Fruit fly (Drosophila melanogaster): ENCODE data around the gene IPIP.

Gene IPIP

DNA sequence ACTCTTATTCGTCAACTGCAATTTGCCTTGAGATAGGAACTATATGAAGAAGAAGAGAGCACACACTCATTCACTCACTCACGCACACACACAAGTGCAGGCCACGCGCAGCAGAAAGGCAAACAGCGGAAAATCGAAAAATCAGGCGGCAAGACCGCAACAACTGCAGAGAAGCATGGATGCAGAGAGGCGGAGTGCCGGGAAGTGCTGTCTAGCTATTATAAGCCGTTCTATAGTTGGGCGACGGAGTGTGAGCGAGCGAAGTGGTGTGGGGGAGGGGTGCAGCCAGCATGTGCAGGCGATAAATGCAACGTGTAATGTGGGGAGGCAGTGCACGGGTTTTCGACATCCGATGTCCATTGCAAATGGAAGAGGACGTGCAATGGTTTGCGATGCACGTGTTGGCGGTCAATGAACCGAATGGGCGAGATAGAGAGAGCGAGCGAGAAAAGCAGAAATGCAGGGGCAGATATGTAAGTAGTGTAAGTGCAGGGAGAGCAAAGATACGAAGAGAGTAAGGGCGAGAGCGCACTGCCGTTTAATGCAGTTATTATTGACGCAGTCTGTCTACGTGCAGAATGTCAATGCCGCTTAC is 31.1 kb downstream of the IPIP start (continued):
- TF ChIP-seq CG6791 (GFP tag; IDR thresholded peaks at IDR 0.05; ENCODE audit: partially characterized antibody), result peak; percentile 52; the same call in 1 of the 3 replicates
- TF ChIP-seq inv (GFP tag; IDR thresholded peaks at IDR 0.05; ENCODE audit: partially characterized antibody), result no peak
- no peak for TF ChIP-seq Fer3 (tag; optimal IDR thresholded peaks at IDR 0.05)
- TF ChIP-seq lilli (GFP tag; optimal IDR thresholded peaks at IDR 0.05), result no peak
- no peak for TF ChIP-seq Vsx1 (GFP tag; optimal IDR thresholded peaks at IDR 0.05)
- 0 out of 3 replicates have a peak, but pooled peaks have one; percentile 36 for TF ChIP-seq otp (GFP tag; IDR thresholded peaks at IDR 0.05)
- TF ChIP-seq wdn (GFP tag; IDR thresholded peaks at IDR 0.05), result no peak
- TF ChIP-seq h (optimal IDR thresholded peaks at IDR 0.05), result no peak
- peak; percentile 55 for TF ChIP-seq abd-A (tag; optimal IDR thresholded peaks at IDR 0.05)
- TF ChIP-seq Drgx (GFP tag; IDR thresholded peaks at IDR 0.05), result no peak
- TF ChIP-seq pan (optimal IDR thresholded peaks at IDR 0.05), result no peak
- TF ChIP-seq pan (GFP tag; optimal IDR thresholded peaks at IDR 0.05 in 1 of 2, IDR thresholded peaks at IDR 0.05 in 1 of 2), result no peak
- TF ChIP-seq so (GFP tag; IDR thresholded peaks at IDR 0.05), result no peak
- TF ChIP-seq salm (tag; optimal IDR thresholded peaks at IDR 0.05), result no peak
- TF ChIP-seq peb (GFP tag; IDR thresholded peaks at IDR 0.05), result no peak
- TF ChIP-seq Sry-δ (GFP tag; optimal IDR thresholded peaks at IDR 0.05), result no peak
- no peak for TF ChIP-seq CG15011 (GFP tag; optimal IDR thresholded peaks at IDR 0.05)
- TF ChIP-seq CG4424 (GFP tag; optimal IDR thresholded peaks at IDR 0.05), result no peak
- no peak for TF ChIP-seq CG8089 (GFP tag; optimal IDR thresholded peaks at IDR 0.05)
- TF ChIP-seq zen (tag; optimal IDR thresholded peaks at IDR 0.05), result peak; percentile 82
- TF ChIP-seq CG4854 (GFP tag; optimal IDR thresholded peaks at IDR 0.05), result no peak
- no peak for TF ChIP-seq CG3065 (GFP tag; optimal IDR thresholded peaks at IDR 0.05)
- TF ChIP-seq lola (GFP tag; optimal IDR thresholded peaks at IDR 0.05), result no peak
- TF ChIP-seq H15 (GFP tag; IDR thresholded peaks at IDR 0.05), result no peak
- TF ChIP-seq sim (GFP tag; IDR thresholded peaks at IDR 0.05), result no peak
- TF ChIP-seq fd102C (GFP tag; optimal IDR thresholded peaks at IDR 0.05), result no peak
- peak; percentile 18; the same call in 1 of the 2 replicates for TF ChIP-seq Bgb (GFP tag; IDR thresholded peaks at IDR 0.05; ENCODE audit: partially characterized antibody)
- peak; percentile 50 for TF ChIP-seq D (optimal IDR thresholded peaks at IDR 0.05)
- peak; percentile 11 for TF ChIP-seq D (GFP tag; optimal IDR thresholded peaks at IDR 0.05)
- TF ChIP-seq exex (tag; optimal IDR thresholded peaks at IDR 0.05), result no peak
- no peak for TF ChIP-seq CG18011 (GFP tag; optimal IDR thresholded peaks at IDR 0.05)
- peak; percentile 51 for TF ChIP-seq nmo (GFP tag; optimal IDR thresholded peaks at IDR 0.05)
- TF ChIP-seq CG12299 (tag; optimal IDR thresholded peaks at IDR 0.05), result no peak
- no peak for TF ChIP-seq sob (GFP tag; IDR thresholded peaks at IDR 0.05)
- TF ChIP-seq CG6689 (GFP tag; IDR thresholded peaks at IDR 0.05), result no peak
- TF ChIP-seq CoRest (tag; optimal IDR thresholded peaks at IDR 0.05), result no peak
- TF ChIP-seq unc-4 (GFP tag; IDR thresholded peaks at IDR 0.05; ENCODE audit: partially characterized antibody), result no peak
- TF ChIP-seq CG4707 (GFP tag; optimal IDR thresholded peaks at IDR 0.05), result no peak
- no peak for TF ChIP-seq btn (GFP tag; optimal IDR thresholded peaks at IDR 0.05)
- no peak for TF ChIP-seq danr (GFP tag; IDR thresholded peaks at IDR 0.05)
- TF ChIP-seq CG32772 (GFP tag; IDR thresholded peaks at IDR 0.05), result no peak
- no peak for TF ChIP-seq Taf1 (GFP tag; IDR thresholded peaks at IDR 0.05)
- TF ChIP-seq pfk (GFP tag; optimal IDR thresholded peaks at IDR 0.05), result no peak
- TF ChIP-seq Nf-YC (tag; optimal IDR thresholded peaks at IDR 0.05), result no peak
- TF ChIP-seq toy (GFP tag; IDR thresholded peaks at IDR 0.05), result no peak
- no peak for TF ChIP-seq CG7357 (GFP tag; IDR thresholded peaks at IDR 0.05)
- no peak for TF ChIP-seq CG1233 (GFP tag; optimal IDR thresholded peaks at IDR 0.05)
- no peak for TF ChIP-seq CG7839 (tag; optimal IDR thresholded peaks at IDR 0.05)
- TF ChIP-seq E2f1 (GFP tag; IDR thresholded peaks at IDR 0.05), result no peak
- TF ChIP-seq Nf-YA (GFP tag; IDR thresholded peaks at IDR 0.05), result no peak
- no peak for TF ChIP-seq tap (tag; optimal IDR thresholded peaks at IDR 0.05)
